Worm (Caenorhabditis elegans) whole organism, L2 larva: Measurements from ENCODE around the gene C24H12.4.

Source experiments
- C34F6.9 ChIP-seq: fragments of 150-350 bp; optimal IDR thresholded peaks from 2 replicates; lab custom pipeline; 2014; ENCODE audit warnings: missing biosample characterization, missing genetic modification characterization
- F13H6.1 ChIP-seq: sonication (generic microtip); optimal IDR thresholded peaks from 2 replicates; lab custom pipeline; 2016; ENCODE audit warnings: missing genetic modification characterization, missing compliant biosample characterization
- R02D3.7 ChIP-seq: fragments of 150-350 bp; optimal IDR thresholded peaks from 2 replicates; lab custom pipeline; 2014; ENCODE audit warnings: missing biosample characterization, missing genetic modification characterization
- Y55F3AM.14 ChIP-seq: fragments of 200-800 bp; sonication (Bioruptor generic); optimal IDR thresholded peaks from 2 replicates; lab custom pipeline; 2018; ENCODE audit warnings: mild to moderate bottlenecking, missing genetic modification characterization, missing compliant biosample characterization
- ZK546.5 ChIP-seq: sonication (generic microtip); optimal IDR thresholded peaks from 2 replicates; lab custom pipeline; 2017; ENCODE audit warnings: missing biosample characterization, missing genetic modification characterization
- alr-1 ChIP-seq: fragments of 150-350 bp; optimal IDR thresholded peaks from 2 replicates; lab custom pipeline; 2014; ENCODE audit warnings: missing biosample characterization, missing genetic modification characterization
- aly-2 ChIP-seq: fragments of 150-350 bp; optimal IDR thresholded peaks from 2 replicates; lab custom pipeline; 2014; ENCODE audit warnings: missing biosample characterization, missing genetic modification characterization
- ama-1 ChIP-seq: fragments of 150-350 bp; optimal IDR thresholded peaks from 2 replicates; lab custom pipeline; 2018; ENCODE audit warnings: inconsistent platforms
- blmp-1 ChIP-seq: sonication (generic microtip); optimal IDR thresholded peaks from 2 replicates; lab custom pipeline; 2017; ENCODE audit warnings: missing genetic modification characterization, mild to moderate bottlenecking, missing compliant biosample characterization, antibody characterized with exemption, moderate library complexity; ENCODE audit not compliant: insufficient read depth
- ceh-16 ChIP-seq: fragments of 150-350 bp; optimal IDR thresholded peaks from 2 replicates; lab custom pipeline; 2014; ENCODE audit warnings: missing biosample characterization, missing genetic modification characterization
- crh-2 ChIP-seq: sonication (generic microtip); optimal IDR thresholded peaks from 2 replicates; lab custom pipeline; 2017; ENCODE audit warnings: missing biosample characterization, missing genetic modification characterization
- dmd-4 ChIP-seq: sonication (generic microtip); optimal IDR thresholded peaks from 2 replicates; lab custom pipeline; 2017; ENCODE audit warnings: missing biosample characterization, missing genetic modification characterization
- egl-27 ChIP-seq: sonication (generic microtip); optimal IDR thresholded peaks from 3 replicates; lab custom pipeline; 2017; ENCODE audit warnings: missing biosample characterization, missing genetic modification reagents, missing genetic modification characterization
- elt-1 ChIP-seq: fragments of 150-350 bp; optimal IDR thresholded peaks from 2 replicates; lab custom pipeline; 2014; ENCODE audit warnings: missing biosample characterization, missing genetic modification characterization
- elt-3 ChIP-seq: sonication (generic microtip); optimal IDR thresholded peaks from 2 replicates; lab custom pipeline; 2017; ENCODE audit warnings: missing biosample characterization, missing genetic modification characterization
- fos-1 ChIP-seq: fragments of 150-350 bp; optimal IDR thresholded peaks from 2 replicates; lab custom pipeline; 2014; ENCODE audit warnings: missing biosample characterization, missing genetic modification characterization
- gmeb-1 ChIP-seq: fragments of 150-350 bp; optimal IDR thresholded peaks from 2 replicates; lab custom pipeline; 2014; ENCODE audit warnings: missing biosample characterization, missing genetic modification characterization
- lin-11 ChIP-seq: fragments of 150-350 bp; sonication (generic microtip); optimal IDR thresholded peaks from 2 replicates; lab custom pipeline; 2014; ENCODE audit warnings: missing biosample characterization, missing genetic modification characterization, inconsistent platforms, mixed read lengths
- lin-13 ChIP-seq: fragments of 150-350 bp; optimal IDR thresholded peaks from 2 replicates; lab custom pipeline; 2014; ENCODE audit warnings: missing biosample characterization, missing genetic modification reagents, missing genetic modification characterization
- lsy-2 ChIP-seq, 2 experiments: fragments of 150-350 bp in 1 of 2; sonication (generic microtip) in 1 of 2; optimal IDR thresholded peaks; 2 replicates each; lab custom pipeline; 2014 to 2017; ENCODE audit warnings: missing biosample characterization in 2 of 2, missing genetic modification characterization in 2 of 2
- mab-5 ChIP-seq: fragments of 150-350 bp; optimal IDR thresholded peaks from 2 replicates; lab custom pipeline; 2014; ENCODE audit warnings: missing biosample characterization, missing genetic modification characterization
- mdl-1 ChIP-seq, 2 experiments: fragments of 150-350 bp in 1 of 2; sonication (generic microtip) in 1 of 2; optimal IDR thresholded peaks; 2 replicates each; lab custom pipeline; 2017; ENCODE audit warnings: missing biosample characterization in 2 of 2, missing genetic modification characterization in 2 of 2
- nhr-10 ChIP-seq: sonication (generic microtip); optimal IDR thresholded peaks from 2 replicates; lab custom pipeline; 2017; ENCODE audit warnings: missing biosample characterization, missing genetic modification characterization
- nhr-11 ChIP-seq: fragments of 150-350 bp; optimal IDR thresholded peaks from 2 replicates; lab custom pipeline; 2014; ENCODE audit warnings: missing biosample characterization, missing genetic modification characterization
- nhr-12 ChIP-seq: fragments of 150-350 bp; optimal IDR thresholded peaks from 2 replicates; lab custom pipeline; 2014; ENCODE audit warnings: missing biosample characterization, missing genetic modification characterization
- nhr-129 ChIP-seq: fragments of 150-350 bp; optimal IDR thresholded peaks from 2 replicates; lab custom pipeline; 2014; ENCODE audit warnings: missing biosample characterization, missing genetic modification characterization
- nhr-21 ChIP-seq: fragments of 150-350 bp; optimal IDR thresholded peaks from 2 replicates; lab custom pipeline; 2014; ENCODE audit warnings: missing biosample characterization, missing genetic modification characterization
- nhr-23 ChIP-seq: fragments of 150-350 bp; optimal IDR thresholded peaks from 2 replicates; lab custom pipeline; 2014; ENCODE audit warnings: missing biosample characterization, missing genetic modification reagents, missing genetic modification characterization
- nhr-237 ChIP-seq: fragments of 150-350 bp; optimal IDR thresholded peaks from 2 replicates; lab custom pipeline; 2014; ENCODE audit warnings: missing biosample characterization, missing genetic modification characterization
- nhr-6 ChIP-seq: fragments of 150-350 bp; optimal IDR thresholded peaks from 2 replicates; lab custom pipeline; 2014; ENCODE audit warnings: missing biosample characterization, missing genetic modification characterization
- nhr-77 ChIP-seq: fragments of 150-350 bp; optimal IDR thresholded peaks from 2 replicates; lab custom pipeline; 2014; ENCODE audit warnings: missing biosample characterization, missing genetic modification characterization
- skn-1 ChIP-seq: sonication (generic microtip); optimal IDR thresholded peaks from 2 replicates; lab custom pipeline; 2017; ENCODE audit warnings: missing biosample characterization, missing genetic modification characterization
- sma-3 ChIP-seq: sonication (generic microtip); optimal IDR thresholded peaks from 2 replicates; lab custom pipeline; 2016; ENCODE audit warnings: missing genetic modification reagents, missing genetic modification characterization, missing compliant biosample characterization
- sma-9 ChIP-seq, 2 experiments: fragments of 150-350 bp in 1 of 2; sonication (generic microtip) in 1 of 2; optimal IDR thresholded peaks; 2 replicates each; lab custom pipeline; 2014 to 2016; ENCODE audit warnings: missing genetic modification characterization in 2 of 2, mild to moderate bottlenecking in 1 of 2, missing biosample characterization in 1 of 2, missing compliant biosample characterization in 1 of 2, missing genetic modification reagents in 1 of 2, moderate library complexity in 1 of 2
- snpc-4 ChIP-seq: fragments of 150-350 bp; optimal IDR thresholded peaks from 2 replicates; lab custom pipeline; 2014; ENCODE audit warnings: missing biosample characterization, missing genetic modification characterization
- unc-39 ChIP-seq: fragments of 150-350 bp; optimal IDR thresholded peaks from 2 replicates; lab custom pipeline; 2014; ENCODE audit warnings: missing biosample characterization, missing genetic modification characterization
- unc-55 ChIP-seq: fragments of 150-350 bp; sonication (generic microtip); optimal IDR thresholded peaks from 3 replicates; lab custom pipeline; 2014; ENCODE audit warnings: missing biosample characterization, missing genetic modification reagents, missing genetic modification characterization
- ztf-1 ChIP-seq: fragments of 200-800 bp; sonication (Bioruptor generic); conservative IDR thresholded peaks from 2 replicates; pipeline ENCODE4 v1.3.6; 2022; ENCODE audit warnings: missing genetic modification characterization, missing compliant biosample characterization
- ztf-4 ChIP-seq: fragments of 150-350 bp; optimal IDR thresholded peaks from 2 replicates; lab custom pipeline; 2014; ENCODE audit warnings: missing biosample characterization, missing genetic modification characterization

Gene C24H12.4

ce11 chrII:385957-386356, 25.1 kb upstream of the C24H12.4 start, which contains the start of gene C03H5.3 (continued):
- TF ChIP-seq F13H6.1 (tag; lab: Kevin White, UChicago) (peak; percentile 39), ceh-16 (tag; lab: Kevin White, UChicago) (no peak), crh-2 (tag; lab: Kevin White, UChicago) (no peak), nhr-129 (tag; lab: Kevin White, UChicago) (peak; percentile 15), nhr-21 (no peak), ZK546.5 (tag; lab: Kevin White, UChicago) (no peak), mab-5 (tag; lab: Kevin White, UChicago) (no peak), unc-39 (tag; lab: Kevin White, UChicago) (no peak), elt-1 (tag; lab: Kevin White, UChicago) (no peak), nhr-10 (no peak), snpc-4 (tag; lab: Kevin White, UChicago) (no peak), dmd-4 (tag; lab: Kevin White, UChicago) (no peak), sma-9 (GFP tag; optimal IDR thresholded peaks at IDR 0.05; lab: Kevin White, UChicago) (no peak), sma-9 (tag; optimal IDR thresholded peaks at IDR 0.05; lab: Kevin White, UChicago) (no peak), blmp-1 (tag; lab: Kevin White, UChicago) (no peak)

- peak; percentile 55 for TF ChIP-seq crh-2 (tag; lab: Kevin White, UChicago)
- TF ChIP-seq F13H6.1 (tag; lab: Kevin White, UChicago) = no peak
Measured at ce11 chrII:387844-388355, 23.1 kb upstream of the C24H12.4 start.

- TF ChIP-seq alr-1 (no peak), gmeb-1 (tag; lab: Kevin White, UChicago) (no peak), elt-1 (tag; lab: Kevin White, UChicago) (no peak), nhr-129 (tag; lab: Kevin White, UChicago) (no peak), aly-2 (tag; lab: Kevin White, UChicago) (no peak), ztf-4 (tag; lab: Kevin White, UChicago) (no peak), skn-1 (tag; lab: Kevin White, UChicago) (no peak), nhr-237 (no peak)
Measured at ce11 chrII:388533-388932, 22.5 kb upstream of the C24H12.4 start, which contains the start of gene nstp-4. nstp-4 (plus strand) TSS chrII:388833.

ce11 chrII:399321-399720, 11.7 kb upstream of the C24H12.4 start, which contains the start of gene C03H5.6:
C03H5.6 (minus strand) TSS chrII:399421.
- TF ChIP-seq skn-1 (tag; lab: Kevin White, UChicago) (no peak), nhr-6 (no peak), snpc-4 (tag; lab: Kevin White, UChicago) (no peak), nhr-77 (no peak), ama-1 (lab: Kevin White, UChicago) (no peak), nhr-23 (tag; lab: Kevin White, UChicago) (no peak)

- TF ChIP-seq lsy-2 (tag; optimal IDR thresholded peaks at IDR 0.05; lab: Kevin White, UChicago) (no peak), unc-55 (GFP tag; lab: Kevin White, UChicago) (no peak), ceh-16 (tag; lab: Kevin White, UChicago) (no peak), nhr-11 (tag; lab: Kevin White, UChicago) (no peak), elt-1 (tag; lab: Kevin White, UChicago) (no peak), lin-13 (GFP tag; lab: Kevin White, UChicago) (no peak), mdl-1 (tag; optimal IDR thresholded peaks at IDR 0.05; lab: Kevin White, UChicago) (no peak), C34F6.9 (tag; lab: Kevin White, UChicago) (no peak), dmd-4 (tag; lab: Kevin White, UChicago) (no peak), R02D3.7 (tag; lab: Kevin White, UChicago) (no peak), nhr-12 (no peak), mab-5 (tag; lab: Kevin White, UChicago) (no peak), nhr-10 (no peak)
Measured at ce11 chrII:400167-400566, 10.9 kb upstream of the C24H12.4 start.

- TF ChIP-seq crh-2 (tag; lab: Kevin White, UChicago) = no peak
- no peak for TF ChIP-seq egl-27
- peak; percentile 13 for TF ChIP-seq F13H6.1 (tag; lab: Kevin White, UChicago)
- TF ChIP-seq alr-1 = no peak
- no peak for TF ChIP-seq fos-1 (tag; lab: Kevin White, UChicago)
- no peak for TF ChIP-seq nhr-77
- no peak for TF ChIP-seq nhr-21
- no peak for TF ChIP-seq mdl-1 (tag; optimal IDR thresholded peaks at IDR 0.05; lab: Kevin White, UChicago)
- no peak for TF ChIP-seq ztf-1 (GFP tag; lab: Robert Waterston, UW)
- TF ChIP-seq ZK546.5 (tag; lab: Kevin White, UChicago) = no peak
- TF ChIP-seq nhr-11 (tag; lab: Kevin White, UChicago) = no peak
- no peak for TF ChIP-seq elt-1 (tag; lab: Kevin White, UChicago)
- TF ChIP-seq Y55F3AM.14 = no peak
- no peak for TF ChIP-seq sma-9 (GFP tag; optimal IDR thresholded peaks at IDR 0.05; lab: Kevin White, UChicago)
- no peak for TF ChIP-seq sma-9 (tag; optimal IDR thresholded peaks at IDR 0.05; lab: Kevin White, UChicago)
- TF ChIP-seq lin-11 (tag; lab: Kevin White, UChicago) = no peak
- no peak for TF ChIP-seq ztf-4 (tag; lab: Kevin White, UChicago)
- no peak for TF ChIP-seq sma-3 (GFP tag; lab: Kevin White, UChicago)
- no peak for TF ChIP-seq elt-3 (tag; lab: Kevin White, UChicago)
- no peak for TF ChIP-seq nhr-23 (tag; lab: Kevin White, UChicago)
- TF ChIP-seq ama-1 (lab: Kevin White, UChicago) = no peak
- peak; percentile 49 for TF ChIP-seq C34F6.9 (tag; lab: Kevin White, UChicago)
- no peak for TF ChIP-seq lin-13 (GFP tag; lab: Kevin White, UChicago)
- TF ChIP-seq nhr-10 = no peak
Measured at ce11 chrII:401211-401610, 9.8 kb upstream of the C24H12.4 start.
